Fruit fly (Drosophila melanogaster): ENCODE results near the gene RpL27.

DNA sequence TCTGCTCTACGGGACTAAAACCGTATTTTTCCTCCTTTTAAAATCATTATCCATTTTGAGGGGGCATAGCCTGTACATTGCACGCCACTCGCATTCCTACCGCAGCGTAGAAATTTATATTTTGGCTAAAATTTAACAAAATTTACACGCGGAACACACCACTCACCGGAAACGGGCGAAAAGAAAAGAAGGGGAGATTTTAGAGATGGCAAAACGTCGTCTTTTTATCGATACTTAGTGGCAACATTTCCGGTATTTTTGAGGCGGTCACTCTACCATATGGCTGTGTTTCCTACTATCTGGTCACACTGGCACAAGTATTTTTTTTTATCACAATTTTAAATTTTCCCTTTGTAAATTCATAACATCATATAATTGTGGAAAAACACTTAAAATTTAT lies at the start of gene RpL27:
- TF ChIP-seq zfh2 (GFP tag; optimal IDR thresholded peaks at IDR 0.05) (peak; percentile 50), NK7.1 (GFP tag; optimal IDR thresholded peaks at IDR 0.05) (peak; percentile 54), slbo (GFP tag; IDR thresholded peaks at IDR 0.05) (peak; percentile 66), CG14014 (GFP tag; IDR thresholded peaks at IDR 0.05) (peak; percentile 73), Elba2 (GFP tag; optimal IDR thresholded peaks at IDR 0.05) (no peak), usp (GFP tag; optimal IDR thresholded peaks at IDR 0.05) (no peak), jing (GFP tag; optimal IDR thresholded peaks at IDR 0.05) (no peak), CG30431 (GFP tag; optimal IDR thresholded peaks at IDR 0.05) (peak; percentile 24)

Measured in whole organism, embryonic.